Fruit fly (Drosophila melanogaster) whole organism, embryonic: ENCODE results near the gene CG32313.
A peak's percentile ranks its signal among the peaks of the same experiment; 100 is the strongest.

ENCODE experiments used
- Atf-2 ChIP-seq: fragments of 200-800 bp; sonication (Bioruptor generic); optimal IDR thresholded peaks from 2 replicates; lab custom pipeline; 2016; ENCODE audit warnings: missing biosample characterization, missing genetic modification characterization
- Blimp-1 ChIP-seq: fragments of 200-800 bp; sonication (Bioruptor generic); optimal IDR thresholded peaks from 3 replicates; lab custom pipeline; 2018; ENCODE audit warnings: missing biosample characterization, missing genetic modification characterization, mild to moderate bottlenecking, moderate library complexity, missing genetic modification reagents
- BtbVII ChIP-seq: fragments of 200-800 bp; sonication (Bioruptor generic); optimal IDR thresholded peaks from 3 replicates; lab custom pipeline; 2017; ENCODE audit warnings: missing biosample characterization, mild to moderate bottlenecking, missing genetic modification characterization
- CG10431 ChIP-seq: fragments of 200-800 bp; sonication (Bioruptor generic); optimal IDR thresholded peaks from 3 replicates; lab custom pipeline; 2018; ENCODE audit warnings: missing biosample characterization, mild to moderate bottlenecking, missing genetic modification characterization
- CG11247 ChIP-seq: fragments of 200-800 bp; sonication (Bioruptor generic); IDR thresholded peaks from 2 replicates; pipeline ENCODE4 v1.3.6; 2022; ENCODE audit warnings: missing biosample characterization, missing genetic modification characterization
- CG12155 ChIP-seq: fragments of 200-800 bp; sonication (Bioruptor generic); optimal IDR thresholded peaks from 3 replicates; lab custom pipeline; 2016; ENCODE audit warnings: missing biosample characterization, missing genetic modification characterization
- CG12769 ChIP-seq: fragments of 200-800 bp; sonication (Bioruptor generic); optimal IDR thresholded peaks from 2 replicates; lab custom pipeline; 2019; ENCODE audit warnings: missing biosample characterization, mild to moderate bottlenecking, missing genetic modification characterization, moderate library complexity
- CG13296 ChIP-seq: fragments of 200-800 bp; sonication (Bioruptor generic); optimal IDR thresholded peaks from 3 replicates; lab custom pipeline; 2018; ENCODE audit warnings: missing biosample characterization, mild to moderate bottlenecking, missing genetic modification characterization
- CG13775 ChIP-seq: fragments of 200-800 bp; sonication (Bioruptor generic); optimal IDR thresholded peaks from 3 replicates; lab custom pipeline; 2017; ENCODE audit warnings: missing biosample characterization, mild to moderate bottlenecking, missing genetic modification characterization
- CG1602 ChIP-seq: fragments of 200-800 bp; sonication (Bioruptor generic); optimal IDR thresholded peaks from 3 replicates; lab custom pipeline; 2016; ENCODE audit warnings: missing biosample characterization, missing genetic modification characterization
- CG17829 ChIP-seq: fragments of 200-800 bp; optimal IDR thresholded peaks from 2 replicates; lab custom pipeline; 2019; ENCODE audit warnings: missing biosample characterization, mild to moderate bottlenecking, missing genetic modification characterization, moderate library complexity
- CG1792 ChIP-seq: fragments of 200-800 bp; sonication (Bioruptor generic); optimal IDR thresholded peaks from 2 replicates; lab custom pipeline; 2016; ENCODE audit warnings: missing biosample characterization, missing genetic modification characterization
- CG18764 ChIP-seq: fragments of 200-800 bp; sonication (Bioruptor generic); optimal IDR thresholded peaks from 3 replicates; lab custom pipeline; 2016; ENCODE audit warnings: missing biosample characterization, missing genetic modification characterization
- CG3065 ChIP-seq: fragments of 200-800 bp; sonication (Bioruptor generic); optimal IDR thresholded peaks from 2 replicates; lab custom pipeline; 2016; ENCODE audit warnings: missing biosample characterization, missing genetic modification characterization
- CG43689 ChIP-seq: fragments of 200-800 bp; sonication (Bioruptor generic); IDR thresholded peaks from 2 replicates; pipeline ENCODE4 v1.3.6; 2022; ENCODE audit warnings: missing biosample characterization, missing genetic modification characterization
- CG6654 ChIP-seq: fragments of 200-800 bp; sonication (Bioruptor generic); optimal IDR thresholded peaks from 2 replicates; lab custom pipeline; 2017; ENCODE audit warnings: missing biosample characterization, mild to moderate bottlenecking, missing genetic modification characterization
- CG6765 ChIP-seq: fragments of 200-800 bp; sonication (Bioruptor generic); optimal IDR thresholded peaks from 3 replicates; lab custom pipeline; 2017; ENCODE audit warnings: missing biosample characterization, mild to moderate bottlenecking, missing genetic modification characterization
- CG7556 ChIP-seq: fragments of 200-800 bp; sonication (Bioruptor generic); optimal IDR thresholded peaks from 2 replicates; lab custom pipeline; 2017; ENCODE audit warnings: missing biosample characterization, mild to moderate bottlenecking, missing genetic modification characterization
- CG8765 ChIP-seq: fragments of 200-800 bp; sonication (Bioruptor generic); IDR thresholded peaks from 2 replicates; pipeline ENCODE4 v1.3.6; 2022; ENCODE audit warnings: missing biosample characterization, missing genetic modification characterization
- CkIIα-i1 ChIP-seq: fragments of 200-800 bp; sonication (Bioruptor generic); IDR thresholded peaks from 2 replicates; pipeline ENCODE4 v1.3.6; 2022; ENCODE audit warnings: missing biosample characterization, missing genetic modification characterization
- Dek ChIP-seq: fragments of 200-800 bp; sonication (Bioruptor generic); optimal IDR thresholded peaks from 3 replicates; lab custom pipeline; 2019; ENCODE audit warnings: missing biosample characterization, mild to moderate bottlenecking, missing genetic modification characterization, moderate library complexity
- Dip2 ChIP-seq: fragments of 200-800 bp; sonication (Bioruptor generic); IDR thresholded peaks from 2 replicates; pipeline ENCODE4 v1.3.6; 2022; ENCODE audit warnings: missing biosample characterization, missing genetic modification characterization
- Fer2 ChIP-seq: fragments of 200-800 bp; sonication (Bioruptor generic); optimal IDR thresholded peaks from 2 replicates; lab custom pipeline; 2018; ENCODE audit warnings: missing biosample characterization, mild to moderate bottlenecking, missing genetic modification characterization, moderate library complexity
- GATAe ChIP-seq: fragments of 200-800 bp; sonication (Bioruptor generic); conservative IDR thresholded peaks from 2 replicates; pipeline ENCODE4 v1.3.6; 2022; ENCODE audit warnings: missing biosample characterization, missing genetic modification characterization
- H15 ChIP-seq: fragments of 200-800 bp; sonication (Bioruptor generic); IDR thresholded peaks from 3 replicates; pipeline ENCODE4 v1.3.6; 2022; ENCODE audit warnings: missing biosample characterization, missing genetic modification characterization
- Hr51 ChIP-seq, 2 experiments: fragments of 200-800 bp; sonication (Bioruptor generic); optimal IDR thresholded peaks; 2 replicates in 1 of 2; 3 replicates in 1 of 2; lab custom pipeline; 2016 to 2018; ENCODE audit warnings: missing biosample characterization in 2 of 2, missing genetic modification characterization in 2 of 2, mild to moderate bottlenecking in 1 of 2, moderate library complexity in 1 of 2
- NfI ChIP-seq: fragments of 200-800 bp; sonication (Bioruptor generic); optimal IDR thresholded peaks from 3 replicates; lab custom pipeline; 2018; ENCODE audit warnings: missing biosample characterization, mild to moderate bottlenecking, missing genetic modification characterization, moderate library complexity
- Pdp1 ChIP-seq, 2 experiments: fragments of 200-800 bp; sonication (Bioruptor generic); optimal IDR thresholded peaks; 3 replicates each; lab custom pipeline; 2016; ENCODE audit warnings: missing biosample characterization in 2 of 2, missing genetic modification characterization in 2 of 2, mild to moderate bottlenecking in 1 of 2, moderate library complexity in 1 of 2
- Rx ChIP-seq: fragments of 200-800 bp; sonication (Bioruptor generic); IDR thresholded peaks from 2 replicates; pipeline ENCODE4 v1.3.6; 2022; ENCODE audit warnings: missing biosample characterization, missing genetic modification characterization
- Tbp ChIP-seq: fragments of >200 bp; optimal IDR thresholded peaks from 2 replicates; lab custom pipeline; 2018; ENCODE audit warnings: missing biosample characterization, missing genetic modification characterization
- Xbp1 ChIP-seq: fragments of 200-800 bp; sonication (Bioruptor generic); optimal IDR thresholded peaks from 3 replicates; lab custom pipeline; 2016; ENCODE audit warnings: missing biosample characterization, mild to moderate bottlenecking, missing genetic modification characterization
- YL-1 ChIP-seq: fragments of 200-800 bp; sonication (Bioruptor generic); optimal IDR thresholded peaks from 3 replicates; lab custom pipeline; 2017; ENCODE audit warnings: missing biosample characterization, mild to moderate bottlenecking, missing genetic modification characterization
- cg ChIP-seq: fragments of 200-800 bp; sonication (Bioruptor generic); optimal IDR thresholded peaks from 3 replicates; lab custom pipeline; 2019; ENCODE audit warnings: missing biosample characterization, mild to moderate bottlenecking, missing genetic modification characterization, moderate library complexity
- gfzf ChIP-seq: fragments of 200-800 bp; sonication (Bioruptor generic); optimal IDR thresholded peaks from 2 replicates; lab custom pipeline; 2016; ENCODE audit warnings: missing biosample characterization, mild to moderate bottlenecking, missing genetic modification characterization, moderate library complexity
- grn ChIP-seq: fragments of 200-800 bp; sonication (Bioruptor generic); optimal IDR thresholded peaks from 3 replicates; lab custom pipeline; 2017; ENCODE audit warnings: missing biosample characterization, missing genetic modification characterization
- insv ChIP-seq, 2 experiments: fragments of 200-800 bp; sonication (Bioruptor generic); optimal IDR thresholded peaks; 3 replicates each; lab custom pipeline; 2016 to 2018; ENCODE audit warnings: missing biosample characterization in 2 of 2, missing genetic modification characterization in 2 of 2
- lilli ChIP-seq: fragments of 200-800 bp; sonication (Bioruptor generic); optimal IDR thresholded peaks from 3 replicates; lab custom pipeline; 2016; ENCODE audit warnings: missing biosample characterization, missing genetic modification characterization
- maf-S ChIP-seq: fragments of 200-800 bp; sonication (Bioruptor generic); optimal IDR thresholded peaks from 2 replicates; lab custom pipeline; 2016; ENCODE audit warnings: missing biosample characterization, missing genetic modification characterization
- nerfin-1 ChIP-seq: fragments of 200-800 bp; sonication (Bioruptor generic); optimal IDR thresholded peaks from 3 replicates; lab custom pipeline; 2019; ENCODE audit warnings: missing biosample characterization, mild to moderate bottlenecking, missing genetic modification characterization, moderate library complexity
- nom ChIP-seq: fragments of 200-800 bp; sonication (Bioruptor generic); optimal IDR thresholded peaks from 2 replicates; lab custom pipeline; 2017; ENCODE audit warnings: missing biosample characterization, missing genetic modification characterization, mild to moderate bottlenecking, moderate library complexity, missing genetic modification reagents
- onecut ChIP-seq: fragments of 200-800 bp; sonication (Bioruptor generic); IDR thresholded peaks from 2 replicates; pipeline ENCODE4 v1.3.6; 2022; ENCODE audit warnings: missing biosample characterization, missing genetic modification characterization
- pho ChIP-seq: fragments of 200-800 bp; sonication (Bioruptor generic); optimal IDR thresholded peaks from 2 replicates; lab custom pipeline; 2016; ENCODE audit warnings: missing biosample characterization, missing genetic modification characterization
- pita ChIP-seq: fragments of 200-800 bp; sonication (Bioruptor generic); optimal IDR thresholded peaks from 2 replicates; lab custom pipeline; 2017; ENCODE audit warnings: missing biosample characterization, mild to moderate bottlenecking, missing genetic modification characterization
- pros ChIP-seq: fragments of 200-800 bp; sonication (Bioruptor generic); optimal IDR thresholded peaks from 3 replicates; lab custom pipeline; 2019; ENCODE audit warnings: missing biosample characterization, mild to moderate bottlenecking, missing genetic modification characterization, moderate library complexity
- psq ChIP-seq: fragments of 200-800 bp; sonication (Bioruptor generic); optimal IDR thresholded peaks from 2 replicates; lab custom pipeline; 2017; ENCODE audit warnings: missing biosample characterization, missing genetic modification characterization
- sens ChIP-seq: fragments of 200-800 bp; sonication (Bioruptor generic); peaks from one replicate; lab custom pipeline; 2016; ENCODE audit warnings: missing biosample characterization, missing genetic modification characterization
- slbo ChIP-seq: fragments of 200-800 bp; sonication (Bioruptor generic); IDR thresholded peaks from 2 replicates; pipeline ENCODE4 v1.3.6; 2022; ENCODE audit warnings: missing biosample characterization, missing genetic modification characterization
- sob ChIP-seq: fragments of 200-800 bp; sonication (Bioruptor generic); IDR thresholded peaks from 2 replicates; pipeline ENCODE4 v1.3.6; 2022; ENCODE audit warnings: missing biosample characterization, missing genetic modification characterization
- stwl ChIP-seq: fragments of 200-800 bp; sonication (Bioruptor generic); optimal IDR thresholded peaks from 3 replicates; lab custom pipeline; 2018; ENCODE audit warnings: missing biosample characterization, mild to moderate bottlenecking, missing genetic modification characterization, moderate library complexity
- ttk ChIP-seq: fragments of 200-800 bp; sonication (Bioruptor generic); IDR thresholded peaks from 2 replicates; pipeline ENCODE4 v2.1.2; 2022; ENCODE audit warnings: missing biosample characterization, missing genetic modification characterization
- vnd ChIP-seq: fragments of 200-800 bp; sonication (Bioruptor generic); IDR thresholded peaks from 3 replicates; pipeline ENCODE4 v1.3.6; 2022; ENCODE audit warnings: missing biosample characterization, missing genetic modification characterization; ENCODE audit not compliant: partially characterized antibody
- z ChIP-seq: fragments of 200-800 bp; sonication (Bioruptor generic); IDR thresholded peaks from 3 replicates; pipeline ENCODE4 v1.3.6; 2022; ENCODE audit warnings: missing biosample characterization, missing genetic modification characterization

CG32313 gene

DNA sequence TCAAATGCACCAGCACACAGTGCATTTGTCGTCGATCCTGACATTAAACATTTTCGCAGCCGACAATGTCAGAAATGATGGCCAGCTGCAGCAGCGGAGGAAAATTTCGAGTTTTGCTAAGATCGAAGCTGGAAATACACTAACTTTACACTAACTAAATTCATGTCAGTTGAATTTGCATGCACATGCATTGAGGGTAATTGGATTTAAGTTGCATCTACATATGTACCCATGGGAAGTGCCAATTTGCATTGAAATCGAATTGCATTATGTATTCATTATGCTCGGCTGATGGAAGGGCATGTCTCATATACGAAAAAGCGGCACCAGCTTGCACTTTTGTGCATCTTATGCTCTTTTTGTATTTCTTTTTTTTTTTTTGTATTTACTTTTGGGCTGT, 39.2 kb upstream of the CG32313 start (continued):
- TF ChIP-seq CG6765 (GFP tag; lab: Kevin White, UChicago) (no peak), maf-S (no peak), nerfin-1 (peak; percentile 14), lilli (no peak), sob (GFP tag; lab: Robert Waterston, UW) (no peak), z (no peak), CG7556 (GFP tag; lab: Kevin White, UChicago) (no peak), psq (no peak), Tbp (no peak), CkIIα-i1 (GFP tag; lab: Robert Waterston, UW) (no peak), CG1602 (GFP tag; lab: Kevin White, UChicago) (no peak), CG3065 (GFP tag; lab: Kevin White, UChicago) (no peak), Fer2 (no peak), NfI (GFP tag; lab: Kevin White, UChicago) (no peak), stwl (tag; lab: Kevin White, UChicago) (no peak), Dip2 (no peak), CG12769 (tag; lab: Kevin White, UChicago) (no peak), nom (GFP tag; lab: Kevin White, UChicago) (peak; percentile 66), gfzf (GFP tag; lab: Kevin White, UChicago) (no peak), CG12155 (GFP tag; lab: Kevin White, UChicago) (no peak), CG18764 (GFP tag; lab: Kevin White, UChicago) (no peak), pita (GFP tag; lab: Kevin White, UChicago) (no peak), CG6654 (no peak), CG17829 (peak; percentile 14), Pdp1 (GFP tag; optimal IDR thresholded peaks at IDR 0.05; lab: Kevin White, UChicago) (no peak), slbo (GFP tag; lab: Robert Waterston, UW) (no peak), cg (GFP tag; lab: Kevin White, UChicago) (no peak), CG43689 (GFP tag; lab: Robert Waterston, UW) (no peak), CG1792 (GFP tag; lab: Kevin White, UChicago) (no peak), CG13296 (GFP tag; lab: Kevin White, UChicago) (no peak), insv (GFP tag; optimal IDR thresholded peaks at IDR 0.05; lab: Kevin White, UChicago) (no peak), Hr51 (GFP tag; optimal IDR thresholded peaks at IDR 0.05; lab: Kevin White, UChicago) (no peak), Atf-2 (GFP tag; lab: Kevin White, UChicago) (no peak), GATAe (GFP tag; lab: Robert Waterston, UW) (no peak), Xbp1 (GFP tag; lab: Kevin White, UChicago) (no peak), H15 (GFP tag; lab: Robert Waterston, UW) (peak; percentile 42; the same call in 1 of the 3 replicates), CG10431 (GFP tag; lab: Kevin White, UChicago) (no peak), ttk (GFP tag; lab: Robert Waterston, UW) (peak; percentile 60), CG8765 (GFP tag; lab: Robert Waterston, UW) (no peak), grn (GFP tag; lab: Kevin White, UChicago) (no peak), Blimp-1 (peak; percentile 43), Dek (no peak), sens (GFP tag; lab: Kevin White, UChicago) (peak; percentile 67), pros (GFP tag; lab: Kevin White, UChicago) (no peak), Rx (GFP tag; lab: Robert Waterston, UW) (no peak), BtbVII (GFP tag; lab: Kevin White, UChicago) (no peak), CG11247 (GFP tag; lab: Robert Waterston, UW) (no peak), vnd (GFP tag; lab: Robert Waterston, UW) (no peak), CG13775 (GFP tag; lab: Kevin White, UChicago) (no peak), YL-1 (no peak), onecut (GFP tag; lab: Robert Waterston, UW) (no peak), pho (GFP tag; lab: Kevin White, UChicago) (no peak)
